Worm (Caenorhabditis elegans): Measurements from ENCODE around the gene C37C3.12.

DNA sequence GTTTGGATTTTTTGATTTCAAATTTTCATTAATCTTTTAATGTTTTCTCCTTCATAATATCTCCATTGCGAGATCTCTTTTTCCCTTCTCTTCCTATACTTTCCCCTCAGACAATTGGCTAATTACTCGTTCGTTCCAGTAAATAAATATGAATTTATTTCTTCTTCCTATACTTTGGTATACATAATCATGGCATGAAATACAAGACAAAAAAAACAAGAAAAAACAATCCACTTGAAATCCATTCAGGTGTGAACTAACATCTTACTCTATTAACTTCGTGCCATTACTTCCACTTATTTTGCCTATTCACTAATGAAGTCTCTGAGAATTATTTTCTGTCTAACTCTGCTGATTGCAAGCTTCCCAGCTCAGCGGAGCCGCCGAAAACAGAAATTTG, 2.8 kb upstream of the C37C3.12 start, which contains the start of gene grd-8:
- no peak for TF ChIP-seq ztf-22 (GFP tag; optimal IDR thresholded peaks at IDR 0.05)
- no peak for TF ChIP-seq tbx-9 (tag; optimal IDR thresholded peaks at IDR 0.05; ENCODE audit: borderline replicate concordance)
- TF ChIP-seq ama-1 (optimal IDR thresholded peaks at IDR 0.05), result no peak
- no peak for TF ChIP-seq ama-1 (GFP tag; optimal IDR thresholded peaks at IDR 0.05)
- no peak for TF ChIP-seq ceh-79 (tag; optimal IDR thresholded peaks at IDR 0.05)
- TF ChIP-seq F57A8.1 (GFP tag; optimal IDR thresholded peaks at IDR 0.05), result no peak
- no peak for TF ChIP-seq ztf-3 (GFP tag; optimal IDR thresholded peaks at IDR 0.05)
- no peak for TF ChIP-seq sea-2 (GFP tag; IDR thresholded peaks at IDR 0.05)
- no peak for TF ChIP-seq ets-4 (GFP tag; optimal IDR thresholded peaks at IDR 0.05)

All from whole organism, young adult.